Worm (Caenorhabditis elegans) whole organism, L2 larva: ENCODE measurements around the gene T19C3.7.

ENCODE experiments used
- C34F6.9 ChIP-seq: fragments of 150-350 bp; optimal IDR thresholded peaks from 2 replicates; lab custom pipeline; 2014; ENCODE audit warnings: missing biosample characterization, missing genetic modification characterization
- F13H6.1 ChIP-seq: sonication (generic microtip); optimal IDR thresholded peaks from 2 replicates; lab custom pipeline; 2016; ENCODE audit warnings: missing genetic modification characterization, missing compliant biosample characterization
- R02D3.7 ChIP-seq: fragments of 150-350 bp; optimal IDR thresholded peaks from 2 replicates; lab custom pipeline; 2014; ENCODE audit warnings: missing biosample characterization, missing genetic modification characterization
- ZK546.5 ChIP-seq: sonication (generic microtip); optimal IDR thresholded peaks from 2 replicates; lab custom pipeline; 2017; ENCODE audit warnings: missing biosample characterization, missing genetic modification characterization
- aly-2 ChIP-seq: fragments of 150-350 bp; optimal IDR thresholded peaks from 2 replicates; lab custom pipeline; 2014; ENCODE audit warnings: missing biosample characterization, missing genetic modification characterization
- ama-1 ChIP-seq: fragments of 150-350 bp; optimal IDR thresholded peaks from 2 replicates; lab custom pipeline; 2018; ENCODE audit warnings: inconsistent platforms
- blmp-1 ChIP-seq: sonication (generic microtip); optimal IDR thresholded peaks from 2 replicates; lab custom pipeline; 2017; ENCODE audit warnings: missing genetic modification characterization, mild to moderate bottlenecking, missing compliant biosample characterization, antibody characterized with exemption, moderate library complexity; ENCODE audit not compliant: insufficient read depth
- ceh-82 ChIP-seq: fragments of 150-350 bp; optimal IDR thresholded peaks from 2 replicates; lab custom pipeline; 2014; ENCODE audit warnings: missing biosample characterization, missing genetic modification characterization
- crh-2 ChIP-seq: sonication (generic microtip); optimal IDR thresholded peaks from 2 replicates; lab custom pipeline; 2017; ENCODE audit warnings: missing biosample characterization, missing genetic modification characterization
- dmd-4 ChIP-seq: sonication (generic microtip); optimal IDR thresholded peaks from 2 replicates; lab custom pipeline; 2017; ENCODE audit warnings: missing biosample characterization, missing genetic modification characterization
- fos-1 ChIP-seq: fragments of 150-350 bp; optimal IDR thresholded peaks from 2 replicates; lab custom pipeline; 2014; ENCODE audit warnings: missing biosample characterization, missing genetic modification characterization
- lin-11 ChIP-seq: fragments of 150-350 bp; sonication (generic microtip); optimal IDR thresholded peaks from 2 replicates; lab custom pipeline; 2014; ENCODE audit warnings: missing biosample characterization, missing genetic modification characterization, inconsistent platforms, mixed read lengths
- lin-39 ChIP-seq: fragments of 150-350 bp; optimal IDR thresholded peaks from 2 replicates; lab custom pipeline; 2014; ENCODE audit warnings: missing biosample characterization, missing genetic modification reagents, missing genetic modification characterization
- lsy-2 ChIP-seq, 2 experiments: fragments of 150-350 bp in 1 of 2; sonication (generic microtip) in 1 of 2; optimal IDR thresholded peaks; 2 replicates each; lab custom pipeline; 2014 to 2017; ENCODE audit warnings: missing biosample characterization in 2 of 2, missing genetic modification characterization in 2 of 2
- mab-5 ChIP-seq: fragments of 150-350 bp; optimal IDR thresholded peaks from 2 replicates; lab custom pipeline; 2014; ENCODE audit warnings: missing biosample characterization, missing genetic modification characterization
- mdl-1 ChIP-seq, 2 experiments: fragments of 150-350 bp in 1 of 2; sonication (generic microtip) in 1 of 2; optimal IDR thresholded peaks; 2 replicates each; lab custom pipeline; 2017; ENCODE audit warnings: missing biosample characterization in 2 of 2, missing genetic modification characterization in 2 of 2
- nhr-11 ChIP-seq: fragments of 150-350 bp; optimal IDR thresholded peaks from 2 replicates; lab custom pipeline; 2014; ENCODE audit warnings: missing biosample characterization, missing genetic modification characterization
- nhr-12 ChIP-seq: fragments of 150-350 bp; optimal IDR thresholded peaks from 2 replicates; lab custom pipeline; 2014; ENCODE audit warnings: missing biosample characterization, missing genetic modification characterization
- nhr-129 ChIP-seq: fragments of 150-350 bp; optimal IDR thresholded peaks from 2 replicates; lab custom pipeline; 2014; ENCODE audit warnings: missing biosample characterization, missing genetic modification characterization
- nhr-21 ChIP-seq: fragments of 150-350 bp; optimal IDR thresholded peaks from 2 replicates; lab custom pipeline; 2014; ENCODE audit warnings: missing biosample characterization, missing genetic modification characterization
- nhr-23 ChIP-seq: fragments of 150-350 bp; optimal IDR thresholded peaks from 2 replicates; lab custom pipeline; 2014; ENCODE audit warnings: missing biosample characterization, missing genetic modification reagents, missing genetic modification characterization
- nhr-237 ChIP-seq: fragments of 150-350 bp; optimal IDR thresholded peaks from 2 replicates; lab custom pipeline; 2014; ENCODE audit warnings: missing biosample characterization, missing genetic modification characterization
- nhr-25 ChIP-seq: fragments of 150-350 bp; sonication (generic microtip); optimal IDR thresholded peaks from 3 replicates; lab custom pipeline; 2014; ENCODE audit warnings: missing biosample characterization, missing genetic modification characterization
- nhr-6 ChIP-seq: fragments of 150-350 bp; optimal IDR thresholded peaks from 2 replicates; lab custom pipeline; 2014; ENCODE audit warnings: missing biosample characterization, missing genetic modification characterization
- nhr-77 ChIP-seq: fragments of 150-350 bp; optimal IDR thresholded peaks from 2 replicates; lab custom pipeline; 2014; ENCODE audit warnings: missing biosample characterization, missing genetic modification characterization
- sem-4 ChIP-seq: fragments of 150-350 bp; optimal IDR thresholded peaks from 2 replicates; lab custom pipeline; 2014; ENCODE audit warnings: missing biosample characterization, missing genetic modification reagents, missing genetic modification characterization
- skn-1 ChIP-seq: sonication (generic microtip); optimal IDR thresholded peaks from 2 replicates; lab custom pipeline; 2017; ENCODE audit warnings: missing biosample characterization, missing genetic modification characterization
- sma-3 ChIP-seq: sonication (generic microtip); optimal IDR thresholded peaks from 2 replicates; lab custom pipeline; 2016; ENCODE audit warnings: missing genetic modification reagents, missing genetic modification characterization, missing compliant biosample characterization
- sma-9 ChIP-seq, 2 experiments: fragments of 150-350 bp in 1 of 2; sonication (generic microtip) in 1 of 2; optimal IDR thresholded peaks; 2 replicates each; lab custom pipeline; 2014 to 2016; ENCODE audit warnings: missing genetic modification characterization in 2 of 2, mild to moderate bottlenecking in 1 of 2, missing biosample characterization in 1 of 2, missing compliant biosample characterization in 1 of 2, missing genetic modification reagents in 1 of 2, moderate library complexity in 1 of 2
- snpc-4 ChIP-seq: fragments of 150-350 bp; optimal IDR thresholded peaks from 2 replicates; lab custom pipeline; 2014; ENCODE audit warnings: missing biosample characterization, missing genetic modification characterization
- unc-39 ChIP-seq: fragments of 150-350 bp; optimal IDR thresholded peaks from 2 replicates; lab custom pipeline; 2014; ENCODE audit warnings: missing biosample characterization, missing genetic modification characterization
- unc-55 ChIP-seq: fragments of 150-350 bp; sonication (generic microtip); optimal IDR thresholded peaks from 3 replicates; lab custom pipeline; 2014; ENCODE audit warnings: missing biosample characterization, missing genetic modification reagents, missing genetic modification characterization
- unc-62 ChIP-seq: fragments of 150-350 bp; optimal IDR thresholded peaks from 2 replicates; lab custom pipeline; 2014; ENCODE audit warnings: missing biosample characterization, missing genetic modification reagents, missing genetic modification characterization
- zag-1 ChIP-seq: fragments of 150-350 bp; optimal IDR thresholded peaks from 2 replicates; lab custom pipeline; 2014; ENCODE audit warnings: missing biosample characterization, missing genetic modification characterization
- ztf-1 ChIP-seq: fragments of 200-800 bp; sonication (Bioruptor generic); conservative IDR thresholded peaks from 2 replicates; pipeline ENCODE4 v1.3.6; 2022; ENCODE audit warnings: missing genetic modification characterization, missing compliant biosample characterization

The T19C3.7 gene

ce11 chrIII:650539-650938 lies 14.6 kb upstream of the T19C3.7 start:
- TF ChIP-seq unc-55 (GFP tag; lab: Kevin White, UChicago) (no peak), nhr-25 (tag; lab: Kevin White, UChicago) (peak; percentile 33), ceh-82 (tag; lab: Kevin White, UChicago) (no peak), mdl-1 (tag; optimal IDR thresholded peaks at IDR 0.05; lab: Kevin White, UChicago) (no peak), unc-62 (no peak), nhr-23 (tag; lab: Kevin White, UChicago) (no peak), ZK546.5 (tag; lab: Kevin White, UChicago) (no peak), sma-3 (GFP tag; lab: Kevin White, UChicago) (peak; percentile 65), nhr-77 (tag; lab: Kevin White, UChicago) (no peak), C34F6.9 (tag; lab: Kevin White, UChicago) (no peak), blmp-1 (tag; lab: Kevin White, UChicago) (peak; percentile 24), dmd-4 (no peak), nhr-11 (tag; lab: Kevin White, UChicago) (no peak), nhr-21 (tag; lab: Kevin White, UChicago) (no peak)

ce11 chrIII:649935-650334 lies 14.0 kb upstream of the T19C3.7 start:
- TF ChIP-seq aly-2 (no peak), ama-1 (lab: Kevin White, UChicago) (no peak), skn-1 (no peak), nhr-12 (tag; lab: Kevin White, UChicago) (no peak), crh-2 (tag; lab: Kevin White, UChicago) (no peak), zag-1 (tag; lab: Kevin White, UChicago) (no peak), lin-39 (tag; lab: Kevin White, UChicago) (no peak), nhr-237 (tag; lab: Kevin White, UChicago) (no peak), mab-5 (tag; lab: Kevin White, UChicago) (no peak), sma-9 (GFP tag; optimal IDR thresholded peaks at IDR 0.05; lab: Kevin White, UChicago) (no peak), sma-9 (tag; optimal IDR thresholded peaks at IDR 0.05; lab: Kevin White, UChicago) (no peak), ZK546.5 (tag; lab: Kevin White, UChicago) (no peak), unc-39 (tag; lab: Kevin White, UChicago) (no peak), nhr-6 (no peak), lin-11 (tag; lab: Kevin White, UChicago) (no peak), nhr-25 (tag; lab: Kevin White, UChicago) (no peak)
- TF ChIP-seq, all 48 proteins: peak for 0

- peak; percentile 79 for TF ChIP-seq crh-2 (tag; lab: Kevin White, UChicago)
- TF ChIP-seq mab-5 (tag; lab: Kevin White, UChicago) = no peak
- TF ChIP-seq nhr-25 (tag; lab: Kevin White, UChicago) = peak; percentile 15
- TF ChIP-seq lsy-2 (tag; optimal IDR thresholded peaks at IDR 0.05; lab: Kevin White, UChicago) = peak in 1 of 2 experiments; percentile 7
- TF ChIP-seq F13H6.1 (tag; lab: Kevin White, UChicago) = peak; percentile 1
- no peak for TF ChIP-seq lin-39 (tag; lab: Kevin White, UChicago)
- peak; percentile 61 for TF ChIP-seq C34F6.9 (tag; lab: Kevin White, UChicago)
- no peak for TF ChIP-seq nhr-21 (tag; lab: Kevin White, UChicago)
- TF ChIP-seq fos-1 (tag; lab: Kevin White, UChicago) = peak; percentile 33
- TF ChIP-seq, all 48 proteins: peak for 6
Measured at ce11 chrIII:647248-647647, 11.3 kb upstream of the T19C3.7 start.

- TF ChIP-seq dmd-4 = no peak
- no peak for TF ChIP-seq snpc-4
- no peak for TF ChIP-seq nhr-129 (tag; lab: Kevin White, UChicago)
- no peak for TF ChIP-seq skn-1
- TF ChIP-seq R02D3.7 (tag; lab: Kevin White, UChicago) = no peak
- no peak for TF ChIP-seq ztf-1 (GFP tag; lab: Robert Waterston, UW)
- TF ChIP-seq lin-11 (tag; lab: Kevin White, UChicago) = no peak
- no peak for TF ChIP-seq lin-39 (tag; lab: Kevin White, UChicago)
- no peak for TF ChIP-seq aly-2
- TF ChIP-seq ama-1 (lab: Kevin White, UChicago) = no peak
Measured at ce11 chrIII:646454-646853, 10.5 kb upstream of the T19C3.7 start, which contains the start of gene orai-1. orai-1 (plus strand) TSS chrIII:646754.

ce11 chrIII:644660-645059 lies 8.7 kb upstream of the T19C3.7 start:
- no peak for TF ChIP-seq nhr-21 (tag; lab: Kevin White, UChicago)
- no peak for TF ChIP-seq nhr-129 (tag; lab: Kevin White, UChicago)
- TF ChIP-seq snpc-4 = no peak
- no peak for TF ChIP-seq aly-2
- no peak for TF ChIP-seq sem-4 (tag; lab: Kevin White, UChicago)
- TF ChIP-seq, all 48 proteins: peak for 0
